Worm (Caenorhabditis elegans): ENCODE data around the gene gck-1.
A peak's percentile ranks its signal among the peaks of the same experiment; 100 is the strongest.

The gck-1 gene

ce11 chrV:8947499-8947898 lies at the start of gene gck-1:
TSS of gene gck-1 (plus strand) at chrV:8947799.
- TF ChIP-seq med-1 (GFP tag; optimal IDR thresholded peaks at IDR 0.05; ENCODE audit: insufficient read depth) (no peak), klf-2 (GFP tag; conservative IDR thresholded peaks at IDR 0.05) (no peak), T22C8.4 (GFP tag; IDR thresholded peaks at IDR 0.05) (no peak), ztf-23 (GFP tag; IDR thresholded peaks at IDR 0.05) (no peak), flt-1 (GFP tag; IDR thresholded peaks at IDR 0.05) (no peak), ztf-29 (GFP tag; IDR thresholded peaks at IDR 0.05) (no peak), ref-1 (GFP tag; conservative IDR thresholded peaks at IDR 0.05) (no peak), cog-1 (tag; optimal IDR thresholded peaks at IDR 0.05) (no peak), tab-1 (GFP tag; IDR thresholded peaks at IDR 0.05) (no peak)

ce11 chrV:8897942-8898419 lies 49.6 kb upstream of the gck-1 start, which contains the start of the genes his-17 and his-18:
TSS of gene his-17 (minus strand) at chrV:8897992.
TSS of gene his-18 (plus strand) at chrV:8898228.
- peak; percentile 92 for TF ChIP-seq flt-1 (GFP tag; IDR thresholded peaks at IDR 0.05)

- no peak for TF ChIP-seq flt-1 (GFP tag; IDR thresholded peaks at IDR 0.05)
- no peak for TF ChIP-seq ref-1 (GFP tag; conservative IDR thresholded peaks at IDR 0.05)
- no peak for TF ChIP-seq med-1 (GFP tag; optimal IDR thresholded peaks at IDR 0.05; ENCODE audit: insufficient read depth)
- no peak for TF ChIP-seq T22C8.4 (GFP tag; IDR thresholded peaks at IDR 0.05)
- TF ChIP-seq klf-2 (GFP tag; conservative IDR thresholded peaks at IDR 0.05) = no peak
- no peak for TF ChIP-seq tab-1 (GFP tag; IDR thresholded peaks at IDR 0.05)
- no peak for TF ChIP-seq ztf-29 (GFP tag; IDR thresholded peaks at IDR 0.05)
- TF ChIP-seq cog-1 (tag; optimal IDR thresholded peaks at IDR 0.05) = no peak
- no peak for TF ChIP-seq ztf-23 (GFP tag; IDR thresholded peaks at IDR 0.05)
Observed at ce11 chrV:8898756-8899155, 48.8 kb upstream of the gck-1 start, which contains the start of gene frpr-13. TSS of gene frpr-13 (plus strand) at chrV:8899056.

- no peak for TF ChIP-seq med-1 (GFP tag; optimal IDR thresholded peaks at IDR 0.05; ENCODE audit: insufficient read depth)
- TF ChIP-seq ztf-29 (GFP tag; IDR thresholded peaks at IDR 0.05) = no peak
- no peak for TF ChIP-seq klf-2 (GFP tag; conservative IDR thresholded peaks at IDR 0.05)
- no peak for TF ChIP-seq tab-1 (GFP tag; IDR thresholded peaks at IDR 0.05)
- TF ChIP-seq ztf-23 (GFP tag; IDR thresholded peaks at IDR 0.05) = no peak
- no peak for TF ChIP-seq ref-1 (GFP tag; conservative IDR thresholded peaks at IDR 0.05)
- no peak for TF ChIP-seq T22C8.4 (GFP tag; IDR thresholded peaks at IDR 0.05)
- no peak for TF ChIP-seq cog-1 (tag; optimal IDR thresholded peaks at IDR 0.05)
- no peak for TF ChIP-seq flt-1 (GFP tag; IDR thresholded peaks at IDR 0.05)
Observed at ce11 chrV:8902697-8903096, 44.9 kb upstream of the gck-1 start, which contains the start of gene frpr-12. TSS of gene frpr-12 (plus strand) at chrV:8902997.

ce11 chrV:8903916-8904315 lies 43.7 kb upstream of the gck-1 start:
- TF ChIP-seq ztf-29 (GFP tag; IDR thresholded peaks at IDR 0.05) (no peak), med-1 (GFP tag; optimal IDR thresholded peaks at IDR 0.05; ENCODE audit: insufficient read depth) (no peak), tab-1 (GFP tag; IDR thresholded peaks at IDR 0.05) (no peak), T22C8.4 (GFP tag; IDR thresholded peaks at IDR 0.05) (no peak), ref-1 (GFP tag; conservative IDR thresholded peaks at IDR 0.05) (no peak), klf-2 (GFP tag; conservative IDR thresholded peaks at IDR 0.05) (no peak), cog-1 (tag; optimal IDR thresholded peaks at IDR 0.05) (no peak), ztf-23 (GFP tag; IDR thresholded peaks at IDR 0.05) (no peak), flt-1 (GFP tag; IDR thresholded peaks at IDR 0.05) (no peak)

- TF ChIP-seq cog-1 (tag; optimal IDR thresholded peaks at IDR 0.05) = no peak
- no peak for TF ChIP-seq flt-1 (GFP tag; IDR thresholded peaks at IDR 0.05)
- no peak for TF ChIP-seq klf-2 (GFP tag; conservative IDR thresholded peaks at IDR 0.05)
- TF ChIP-seq ref-1 (GFP tag; conservative IDR thresholded peaks at IDR 0.05) = no peak
- TF ChIP-seq T22C8.4 (GFP tag; IDR thresholded peaks at IDR 0.05) = no peak
- TF ChIP-seq ztf-29 (GFP tag; IDR thresholded peaks at IDR 0.05) = no peak
- no peak for TF ChIP-seq med-1 (GFP tag; optimal IDR thresholded peaks at IDR 0.05; ENCODE audit: insufficient read depth)
- TF ChIP-seq ztf-23 (GFP tag; IDR thresholded peaks at IDR 0.05) = no peak
- no peak for TF ChIP-seq tab-1 (GFP tag; IDR thresholded peaks at IDR 0.05)
Observed at ce11 chrV:8905656-8906055, 41.9 kb upstream of the gck-1 start.

ce11 chrV:8906896-8907295 lies 40.7 kb upstream of the gck-1 start, which contains the start of gene frpr-11:
TSS of gene frpr-11 (plus strand) at chrV:8907196.
- TF ChIP-seq tab-1 (GFP tag; IDR thresholded peaks at IDR 0.05) (no peak), flt-1 (GFP tag; IDR thresholded peaks at IDR 0.05) (no peak), ztf-29 (GFP tag; IDR thresholded peaks at IDR 0.05) (no peak), cog-1 (tag; optimal IDR thresholded peaks at IDR 0.05) (no peak), ref-1 (GFP tag; conservative IDR thresholded peaks at IDR 0.05) (no peak), klf-2 (GFP tag; conservative IDR thresholded peaks at IDR 0.05) (no peak), med-1 (GFP tag; optimal IDR thresholded peaks at IDR 0.05; ENCODE audit: insufficient read depth) (no peak), T22C8.4 (GFP tag; IDR thresholded peaks at IDR 0.05) (no peak), ztf-23 (GFP tag; IDR thresholded peaks at IDR 0.05) (no peak)

ce11 chrV:8913940-8914339 lies 33.7 kb upstream of the gck-1 start, which contains the start of gene mod-1:
TSS of gene mod-1 (minus strand) at chrV:8914040.
- TF ChIP-seq cog-1 (tag; optimal IDR thresholded peaks at IDR 0.05) (no peak), flt-1 (GFP tag; IDR thresholded peaks at IDR 0.05) (no peak), ztf-23 (GFP tag; IDR thresholded peaks at IDR 0.05) (no peak), tab-1 (GFP tag; IDR thresholded peaks at IDR 0.05) (no peak), med-1 (GFP tag; optimal IDR thresholded peaks at IDR 0.05; ENCODE audit: insufficient read depth) (no peak), ref-1 (GFP tag; conservative IDR thresholded peaks at IDR 0.05) (no peak), T22C8.4 (GFP tag; IDR thresholded peaks at IDR 0.05) (no peak), klf-2 (GFP tag; conservative IDR thresholded peaks at IDR 0.05) (no peak), ztf-29 (GFP tag; IDR thresholded peaks at IDR 0.05) (no peak)

- TF ChIP-seq T22C8.4 (GFP tag; IDR thresholded peaks at IDR 0.05) (no peak), flt-1 (GFP tag; IDR thresholded peaks at IDR 0.05) (no peak), tab-1 (GFP tag; IDR thresholded peaks at IDR 0.05) (no peak), ref-1 (GFP tag; conservative IDR thresholded peaks at IDR 0.05) (no peak), ztf-29 (GFP tag; IDR thresholded peaks at IDR 0.05) (no peak), ztf-23 (GFP tag; IDR thresholded peaks at IDR 0.05) (no peak), cog-1 (tag; optimal IDR thresholded peaks at IDR 0.05) (no peak), med-1 (GFP tag; optimal IDR thresholded peaks at IDR 0.05; ENCODE audit: insufficient read depth) (no peak), klf-2 (GFP tag; conservative IDR thresholded peaks at IDR 0.05) (no peak)
Observed at ce11 chrV:8922781-8923180, 24.8 kb upstream of the gck-1 start, which contains the start of gene ttr-47. TSS of gene ttr-47 (plus strand) at chrV:8923088.

ce11 chrV:8927715-8928114 lies 19.9 kb upstream of the gck-1 start:
- TF ChIP-seq ztf-29 (GFP tag; IDR thresholded peaks at IDR 0.05) = no peak
- TF ChIP-seq T22C8.4 (GFP tag; IDR thresholded peaks at IDR 0.05) = no peak
- TF ChIP-seq klf-2 (GFP tag; conservative IDR thresholded peaks at IDR 0.05) = no peak
- no peak for TF ChIP-seq flt-1 (GFP tag; IDR thresholded peaks at IDR 0.05)
- no peak for TF ChIP-seq ref-1 (GFP tag; conservative IDR thresholded peaks at IDR 0.05)
- no peak for TF ChIP-seq ztf-23 (GFP tag; IDR thresholded peaks at IDR 0.05)
- no peak for TF ChIP-seq med-1 (GFP tag; optimal IDR thresholded peaks at IDR 0.05; ENCODE audit: insufficient read depth)
- no peak for TF ChIP-seq tab-1 (GFP tag; IDR thresholded peaks at IDR 0.05)
- no peak for TF ChIP-seq cog-1 (tag; optimal IDR thresholded peaks at IDR 0.05)
